Worm (Caenorhabditis elegans): ENCODE measurements around the gene K07H8.2.

ce11 chrIV:8289505-8289579 lies 2.0 kb upstream of the K07H8.2 start, which contains the start of gene nucl-1:
- TF ChIP-seq tra-4 (tag; optimal IDR thresholded peaks at IDR 0.05), result no peak
- TF ChIP-seq aly-1 (tag; optimal IDR thresholded peaks at IDR 0.05), result no peak
- TF ChIP-seq sea-1 (GFP tag; conservative IDR thresholded peaks at IDR 0.05), result no peak
- TF ChIP-seq ceh-13 (GFP tag; optimal IDR thresholded peaks at IDR 0.05), result no peak
- TF ChIP-seq tbx-11 (GFP tag; IDR thresholded peaks at IDR 0.05), result no peak
- no peak for TF ChIP-seq ama-1 (optimal IDR thresholded peaks at IDR 0.05)
- no peak for TF ChIP-seq hnd-1 (tag; optimal IDR thresholded peaks at IDR 0.05)
- TF ChIP-seq pes-1 (GFP tag; IDR thresholded peaks at IDR 0.05), result no peak
- TF ChIP-seq ets-7 (tag; optimal IDR thresholded peaks at IDR 0.05), result no peak
- no peak for TF ChIP-seq B0310.2 (tag; optimal IDR thresholded peaks at IDR 0.05)
- no peak for TF ChIP-seq hmbx-1 (tag; optimal IDR thresholded peaks at IDR 0.05)
- no peak for TF ChIP-seq ceh-36 (tag; optimal IDR thresholded peaks at IDR 0.05)
